Worm (Caenorhabditis elegans): ENCODE measurements around the gene C33F10.11.

DNA sequence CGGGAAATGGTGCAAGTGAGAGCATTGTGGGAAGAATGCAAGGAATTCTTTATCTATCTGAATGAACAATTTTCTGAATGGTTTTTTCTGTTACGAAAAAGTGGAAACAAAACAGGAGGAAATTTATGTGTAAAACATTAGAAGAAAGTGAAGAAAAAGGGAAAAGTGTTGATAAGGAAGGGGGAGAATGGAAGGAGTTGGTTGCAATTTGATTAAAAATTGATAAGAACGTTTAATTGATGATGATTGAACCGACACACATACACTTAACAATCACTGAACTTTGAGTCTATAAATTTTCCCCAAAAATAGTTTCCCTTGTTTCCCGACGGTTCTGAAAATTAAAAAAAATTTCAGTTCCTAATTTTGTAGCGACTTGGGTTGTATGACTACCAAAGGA, 31.7 kb downstream of the C33F10.11 start:
- TF ChIP-seq him-1 (tag; optimal IDR thresholded peaks at IDR 0.05) = no peak
- TF ChIP-seq W03F9.2 (tag; optimal IDR thresholded peaks at IDR 0.05) = no peak
- TF ChIP-seq dao-5 (tag; optimal IDR thresholded peaks at IDR 0.05) = no peak
